Fruit fly (Drosophila melanogaster): ENCODE results near the gene CG17350.
A peak's percentile ranks its signal among the peaks of the same experiment; 100 is the strongest.

CG17350 gene

DNA sequence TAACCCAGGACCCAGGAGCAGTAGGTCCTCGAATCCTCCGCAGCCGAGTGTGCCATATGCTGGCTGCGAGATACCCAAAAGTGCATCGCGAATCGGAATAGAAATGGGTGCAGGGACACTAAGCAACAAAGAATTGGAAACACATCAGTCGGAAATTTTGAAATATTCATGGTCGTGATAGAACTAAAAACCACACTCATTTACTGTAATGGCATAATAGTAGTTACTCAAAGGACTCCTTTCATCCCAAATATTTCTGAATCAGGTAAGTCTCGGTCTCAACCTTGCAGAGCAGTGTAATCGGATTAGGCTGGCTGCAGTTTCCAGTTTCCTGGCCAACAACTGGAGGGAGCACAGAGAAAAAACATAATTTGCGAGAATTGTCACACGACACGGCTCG lies 4.6 kb upstream of the CG17350 start (continued):
- no peak for TF ChIP-seq BtbVII (GFP tag; optimal IDR thresholded peaks at IDR 0.05)
- peak; percentile 15 for TF ChIP-seq CG11504 (tag; optimal IDR thresholded peaks at IDR 0.05)
- peak; percentile 12 for TF ChIP-seq CG1602 (GFP tag; optimal IDR thresholded peaks at IDR 0.05)
- peak; percentile 2 for TF ChIP-seq Hr3 (GFP tag; optimal IDR thresholded peaks at IDR 0.05)
- peak in 1 of 2 experiments; percentile 56 for TF ChIP-seq bsh (GFP tag; optimal IDR thresholded peaks at IDR 0.05)
- TF ChIP-seq CG12219 (GFP tag; optimal IDR thresholded peaks at IDR 0.05) = peak; percentile 13
- TF ChIP-seq unpg (GFP tag; optimal IDR thresholded peaks at IDR 0.05) = peak; percentile 46
- no peak for TF ChIP-seq Abd-B (GFP tag; optimal IDR thresholded peaks at IDR 0.05)
- TF ChIP-seq trem (tag; optimal IDR thresholded peaks at IDR 0.05) = peak; percentile 38
- peak; percentile 79 for TF ChIP-seq zfh1 (GFP tag; IDR thresholded peaks at IDR 0.05)
- TF ChIP-seq CG10462 (GFP tag; optimal IDR thresholded peaks at IDR 0.05) = peak; percentile 9
- 0 out of 3 replicates have a peak, but pooled peaks have one; percentile 34 for TF ChIP-seq croc (GFP tag; conservative IDR thresholded peaks at IDR 0.05)
- TF ChIP-seq sna (GFP tag; IDR thresholded peaks at IDR 0.05; ENCODE audit: partially characterized antibody) = no peak
- 0 out of 3 replicates have a peak, but pooled peaks have one; percentile 12 for TF ChIP-seq CG11456 (GFP tag; IDR thresholded peaks at IDR 0.05)
- no peak for TF ChIP-seq CG14965 (GFP tag; optimal IDR thresholded peaks at IDR 0.05; ENCODE audit: borderline replicate concordance)
- peak; percentile 15 for TF ChIP-seq Xbp1 (GFP tag; optimal IDR thresholded peaks at IDR 0.05)
- TF ChIP-seq CG33557 (GFP tag; optimal IDR thresholded peaks at IDR 0.05) = peak; percentile 43
- TF ChIP-seq chm (GFP tag; IDR thresholded peaks at IDR 0.05) = peak; percentile 41; the same call in 1 of the 2 replicates
- peak; percentile 20 for TF ChIP-seq Side (GFP tag; optimal IDR thresholded peaks at IDR 0.05)
- peak; percentile 17; the same call in 1 of the 2 replicates for TF ChIP-seq Rx (GFP tag; IDR thresholded peaks at IDR 0.05)
- 0 out of 2 replicates have a peak, but pooled peaks have one; percentile 6 for TF ChIP-seq dan (GFP tag; IDR thresholded peaks at IDR 0.05)
- TF ChIP-seq CG4404 (GFP tag; IDR thresholded peaks at IDR 0.05) = peak; percentile 42; the same call in 1 of the 2 replicates
- 0 out of 2 replicates have a peak, but pooled peaks have one; percentile 15 for TF ChIP-seq HLH3B (GFP tag; IDR thresholded peaks at IDR 0.05)
- peak; percentile 52 for TF ChIP-seq CG6254 (GFP tag; optimal IDR thresholded peaks at IDR 0.05)
- peak; percentile 64; the same call in 1 of the 3 replicates for TF ChIP-seq otp (GFP tag; IDR thresholded peaks at IDR 0.05)
- 0 out of 2 replicates have a peak, but pooled peaks have one; percentile 23 for TF ChIP-seq CG1024 (GFP tag; IDR thresholded peaks at IDR 0.05)
- peak; percentile 62 for TF ChIP-seq CG8388 (GFP tag; optimal IDR thresholded peaks at IDR 0.05)
- no peak for TF ChIP-seq bcd (GFP tag; optimal IDR thresholded peaks at IDR 0.05)
- TF ChIP-seq CG17328 (GFP tag; IDR thresholded peaks at IDR 0.05) = peak; percentile 48; the same call in 1 of the 2 replicates
- TF ChIP-seq CG30431 (GFP tag; optimal IDR thresholded peaks at IDR 0.05) = peak; percentile 22
- peak; percentile 1 for TF ChIP-seq ewg (GFP tag; optimal IDR thresholded peaks at IDR 0.05)
- peak; percentile 7 for TF ChIP-seq tin (GFP tag; optimal IDR thresholded peaks at IDR 0.05)
- TF ChIP-seq CG13287 (GFP tag; IDR thresholded peaks at IDR 0.05; ENCODE audit: partially characterized antibody) = no peak
- TF ChIP-seq so (GFP tag; IDR thresholded peaks at IDR 0.05) = 0 out of 3 replicates have a peak, but pooled peaks have one; percentile 37
- TF ChIP-seq Awh (GFP tag; IDR thresholded peaks at IDR 0.05) = 0 out of 2 replicates have a peak, but pooled peaks have one; percentile 32
- TF ChIP-seq Six4 (GFP tag; optimal IDR thresholded peaks at IDR 0.05) = peak; percentile 31
- no peak for TF ChIP-seq pros (GFP tag; optimal IDR thresholded peaks at IDR 0.05)
- no peak for TF ChIP-seq prd (optimal IDR thresholded peaks at IDR 0.05)
- TF ChIP-seq prd (GFP tag; IDR thresholded peaks at IDR 0.05) = peak; percentile 70
- no peak for TF ChIP-seq CG15269 (tag; optimal IDR thresholded peaks at IDR 0.05)
- TF ChIP-seq Hmx (GFP tag; optimal IDR thresholded peaks at IDR 0.05) = no peak
- TF ChIP-seq D19A (tag; optimal IDR thresholded peaks at IDR 0.05) = peak; percentile 49
- peak; percentile 59; the same call in 1 of the 3 replicates for TF ChIP-seq CG2889 (GFP tag; IDR thresholded peaks at IDR 0.05)
- TF ChIP-seq CG8924 (tag; optimal IDR thresholded peaks at IDR 0.05) = peak; percentile 26
- peak; percentile 39; the same call in 1 of the 2 replicates for TF ChIP-seq ranshi (GFP tag; IDR thresholded peaks at IDR 0.05)
- TF ChIP-seq ttk (GFP tag; IDR thresholded peaks at IDR 0.05) = 0 out of 2 replicates have a peak, but pooled peaks have one; percentile 35
- TF ChIP-seq CG3838 (GFP tag; optimal IDR thresholded peaks at IDR 0.05) = no peak
- peak; percentile 29 for TF ChIP-seq CG7839 (tag; optimal IDR thresholded peaks at IDR 0.05)
- TF ChIP-seq chif (GFP tag; optimal IDR thresholded peaks at IDR 0.05) = peak in 1 of 2 experiments; percentile 43
- TF ChIP-seq CG17361 (GFP tag; IDR thresholded peaks at IDR 0.05) = peak; percentile 38; the same call in 1 of the 3 replicates
